Worm (Caenorhabditis elegans) whole organism, L3 larva: ENCODE data around the gene F14D2.8.

ENCODE experiments used
- R02D3.7 ChIP-seq: fragments of 150-350 bp; optimal IDR thresholded peaks from 2 replicates; lab custom pipeline; 2014; ENCODE audit warnings: missing biosample characterization, missing genetic modification characterization
- ama-1 ChIP-seq: fragments of 150-350 bp; optimal IDR thresholded peaks from 2 replicates; lab custom pipeline; 2018
- ceh-16 ChIP-seq: sonication (generic microtip); optimal IDR thresholded peaks from 2 replicates; lab custom pipeline; 2017; ENCODE audit warnings: missing biosample characterization, missing genetic modification characterization
- elt-1 ChIP-seq: fragments of 150-350 bp; optimal IDR thresholded peaks from 2 replicates; lab custom pipeline; 2014; ENCODE audit warnings: missing biosample characterization, missing genetic modification characterization
- fkh-10 ChIP-seq: sonication (generic microtip); optimal IDR thresholded peaks from 2 replicates; lab custom pipeline; 2017; ENCODE audit warnings: missing biosample characterization, missing genetic modification reagents, missing genetic modification characterization
- lin-39 ChIP-seq: fragments of 150-350 bp; optimal IDR thresholded peaks from 2 replicates; lab custom pipeline; 2018; ENCODE audit warnings: missing biosample characterization, missing genetic modification reagents, missing genetic modification characterization
- mdl-1 ChIP-seq: fragments of 150-350 bp; optimal IDR thresholded peaks from 2 replicates; lab custom pipeline; 2014; ENCODE audit warnings: missing biosample characterization, missing genetic modification characterization
- nfya-1 ChIP-seq: sonication (generic microtip); optimal IDR thresholded peaks from 2 replicates; lab custom pipeline; 2017; ENCODE audit warnings: missing genetic modification characterization, mild to moderate bottlenecking, missing compliant biosample characterization, antibody characterized with exemption, moderate library complexity; ENCODE audit not compliant: insufficient read depth
- nhr-25 ChIP-seq: sonication (generic microtip); optimal IDR thresholded peaks from 2 replicates; lab custom pipeline; 2017; ENCODE audit warnings: missing biosample characterization, missing genetic modification characterization
- nhr-28 ChIP-seq: fragments of 150-350 bp; optimal IDR thresholded peaks from 2 replicates; lab custom pipeline; 2014; ENCODE audit warnings: missing biosample characterization, missing genetic modification characterization
- pha-4 ChIP-seq: fragments of 150-350 bp; optimal IDR thresholded peaks from 2 replicates; lab custom pipeline; 2014; ENCODE audit warnings: missing biosample characterization, missing genetic modification reagents, missing genetic modification characterization
- skn-1 ChIP-seq: fragments of 150-350 bp; optimal IDR thresholded peaks from 2 replicates; lab custom pipeline; 2014; ENCODE audit warnings: missing biosample characterization, missing genetic modification characterization
- snpc-4 ChIP-seq: fragments of 150-350 bp; optimal IDR thresholded peaks from 2 replicates; lab custom pipeline; 2014; ENCODE audit warnings: missing biosample characterization, missing genetic modification characterization
- ztf-4 ChIP-seq: fragments of 150-350 bp; optimal IDR thresholded peaks from 2 replicates; lab custom pipeline; 2014; ENCODE audit warnings: missing biosample characterization, missing genetic modification characterization

ce11 chrII:3387503-3387902 lies 37.8 kb upstream of the F14D2.8 start, which contains the start of gene T06D4.6:
- TF ChIP-seq ztf-4 (no peak), mdl-1 (tag; lab: Kevin White, UChicago) (no peak), fkh-10 (GFP tag; lab: Kevin White, UChicago) (no peak), snpc-4 (tag; lab: Kevin White, UChicago) (no peak), nhr-28 (tag; lab: Kevin White, UChicago) (no peak), R02D3.7 (no peak), nfya-1 (tag; lab: Kevin White, UChicago) (no peak), skn-1 (tag; lab: Kevin White, UChicago) (no peak), nhr-25 (tag; lab: Kevin White, UChicago) (no peak), ceh-16 (no peak), ama-1 (lab: Kevin White, UChicago) (no peak), elt-1 (tag; lab: Kevin White, UChicago) (no peak), lin-39 (tag; lab: Kevin White, UChicago) (no peak), pha-4 (tag; lab: Kevin White, UChicago) (no peak)
